Fruit fly (Drosophila melanogaster) whole organism, embryonic: ENCODE measurements around the gene Usp8.

Experiments used
- Ada2b ChIP-seq: fragments of 200-800 bp; sonication (Bioruptor generic); IDR thresholded peaks from 2 replicates; pipeline ENCODE4 v1.3.6; 2022; ENCODE audit warnings: missing biosample characterization, missing genetic modification characterization
- Blimp-1 ChIP-seq: fragments of 200-800 bp; sonication (Bioruptor generic); optimal IDR thresholded peaks from 3 replicates; lab custom pipeline; 2018; ENCODE audit warnings: missing biosample characterization, missing genetic modification characterization, mild to moderate bottlenecking, moderate library complexity, missing genetic modification reagents
- CG10267 ChIP-seq: fragments of 200-800 bp; sonication (Bioruptor generic); optimal IDR thresholded peaks from 2 replicates; lab custom pipeline; 2018; ENCODE audit warnings: missing biosample characterization, mild to moderate bottlenecking, missing genetic modification characterization, moderate library complexity
- CG11398 ChIP-seq: fragments of 200-800 bp; sonication (Bioruptor generic); optimal IDR thresholded peaks from 2 replicates; lab custom pipeline; 2016; ENCODE audit warnings: missing biosample characterization, missing genetic modification characterization
- CG11695 ChIP-seq: fragments of 200-800 bp; sonication (Bioruptor generic); IDR thresholded peaks from 3 replicates; pipeline ENCODE4 v1.3.6; 2022; ENCODE audit warnings: missing biosample characterization, missing genetic modification characterization
- CG12155 ChIP-seq: fragments of 200-800 bp; sonication (Bioruptor generic); optimal IDR thresholded peaks from 3 replicates; lab custom pipeline; 2016; ENCODE audit warnings: missing biosample characterization, missing genetic modification characterization
- CG12391 ChIP-seq: fragments of 200-800 bp; sonication (Bioruptor generic); optimal IDR thresholded peaks from 3 replicates; lab custom pipeline; 2018; ENCODE audit warnings: missing biosample characterization, mild to moderate bottlenecking, missing genetic modification characterization, moderate library complexity
- CG13775 ChIP-seq: fragments of 200-800 bp; sonication (Bioruptor generic); optimal IDR thresholded peaks from 3 replicates; lab custom pipeline; 2017; ENCODE audit warnings: missing biosample characterization, mild to moderate bottlenecking, missing genetic modification characterization
- CG14014 ChIP-seq: fragments of 200-800 bp; sonication (Bioruptor generic); IDR thresholded peaks from 2 replicates; pipeline ENCODE4 v1.3.6; 2022; ENCODE audit warnings: missing biosample characterization, missing genetic modification characterization
- CG15269 ChIP-seq: fragments of 200-800 bp; sonication (Bioruptor generic); optimal IDR thresholded peaks from 2 replicates; lab custom pipeline; 2018; ENCODE audit warnings: missing biosample characterization, mild to moderate bottlenecking, missing genetic modification characterization, moderate library complexity
- CG16779 ChIP-seq: fragments of 200-800 bp; sonication (Bioruptor generic); IDR thresholded peaks from 2 replicates; pipeline ENCODE4 v1.3.6; 2022; ENCODE audit warnings: missing biosample characterization, missing genetic modification characterization
- CG17328 ChIP-seq: fragments of 200-800 bp; sonication (Bioruptor generic); IDR thresholded peaks from 2 replicates; pipeline ENCODE4 v1.3.6; 2022; ENCODE audit warnings: missing biosample characterization, missing genetic modification characterization
- CG18262 ChIP-seq: fragments of 200-800 bp; optimal IDR thresholded peaks from 3 replicates; lab custom pipeline; 2019; ENCODE audit warnings: missing biosample characterization, mild to moderate bottlenecking, missing genetic modification characterization, moderate library complexity
- CG2120 ChIP-seq: fragments of 200-800 bp; sonication (Bioruptor generic); optimal IDR thresholded peaks from 3 replicates; lab custom pipeline; 2016; ENCODE audit warnings: missing biosample characterization, missing genetic modification characterization
- CG2202 ChIP-seq: fragments of 200-800 bp; sonication (Bioruptor generic); optimal IDR thresholded peaks from 2 replicates; lab custom pipeline; 2018; ENCODE audit warnings: missing biosample characterization, mild to moderate bottlenecking, missing genetic modification characterization
- CG3163 ChIP-seq: fragments of 200-800 bp; sonication (Bioruptor generic); optimal IDR thresholded peaks from 3 replicates; lab custom pipeline; 2016; ENCODE audit warnings: missing biosample characterization, missing genetic modification characterization
- CG3281 ChIP-seq: fragments of 200-800 bp; sonication (Bioruptor generic); optimal IDR thresholded peaks from 3 replicates; lab custom pipeline; 2017; ENCODE audit warnings: missing biosample characterization, mild to moderate bottlenecking, missing genetic modification characterization
- CG33213 ChIP-seq: fragments of 200-800 bp; sonication (Bioruptor generic); optimal IDR thresholded peaks from 3 replicates; lab custom pipeline; 2016; ENCODE audit warnings: missing biosample characterization, missing genetic modification characterization
- CG34376 ChIP-seq: fragments of 200-800 bp; sonication (Bioruptor generic); optimal IDR thresholded peaks from 2 replicates; lab custom pipeline; 2018; ENCODE audit warnings: missing biosample characterization, mild to moderate bottlenecking, missing genetic modification characterization
- CG3847 ChIP-seq: fragments of 200-800 bp; sonication (Bioruptor generic); IDR thresholded peaks from 2 replicates; pipeline ENCODE4 v1.3.6; 2022; ENCODE audit warnings: missing biosample characterization, missing genetic modification characterization
- CG4617 ChIP-seq: fragments of 200-800 bp; sonication (Bioruptor generic); optimal IDR thresholded peaks from 3 replicates; lab custom pipeline; 2016; ENCODE audit warnings: missing biosample characterization, missing genetic modification characterization, borderline replicate concordance
- CG6765 ChIP-seq: fragments of 200-800 bp; sonication (Bioruptor generic); optimal IDR thresholded peaks from 3 replicates; lab custom pipeline; 2017; ENCODE audit warnings: missing biosample characterization, mild to moderate bottlenecking, missing genetic modification characterization
- CG7839 ChIP-seq: fragments of 200-800 bp; sonication (Bioruptor generic); optimal IDR thresholded peaks from 3 replicates; lab custom pipeline; 2018; ENCODE audit warnings: missing biosample characterization, mild to moderate bottlenecking, missing genetic modification characterization, moderate library complexity
- CG8924 ChIP-seq: fragments of 200-800 bp; optimal IDR thresholded peaks from 3 replicates; lab custom pipeline; 2019; ENCODE audit warnings: missing biosample characterization, mild to moderate bottlenecking, missing genetic modification characterization, moderate library complexity
- Drgx ChIP-seq: fragments of 200-800 bp; sonication (Bioruptor generic); IDR thresholded peaks from 2 replicates; pipeline ENCODE4 v1.3.6; 2022; ENCODE audit warnings: missing biosample characterization, missing genetic modification characterization
- HHEX ChIP-seq: fragments of 200-800 bp; sonication (Bioruptor generic); optimal IDR thresholded peaks from 3 replicates; lab custom pipeline; 2017; ENCODE audit warnings: missing biosample characterization, mild to moderate bottlenecking, missing genetic modification characterization, missing genetic modification reagents
- Hmr ChIP-seq: fragments of 200-800 bp; sonication (Bioruptor generic); optimal IDR thresholded peaks from 3 replicates; lab custom pipeline; 2017; ENCODE audit warnings: mild to moderate bottlenecking, missing biosample characterization, missing genetic modification reagents, missing genetic modification characterization
- Hsf ChIP-seq: fragments of 200-800 bp; sonication (Bioruptor generic); optimal IDR thresholded peaks from 3 replicates; lab custom pipeline; 2016; ENCODE audit warnings: missing biosample characterization, missing genetic modification characterization
- Ptx1 ChIP-seq: fragments of 200-800 bp; sonication (Bioruptor generic); IDR thresholded peaks from 2 replicates; pipeline ENCODE4 v1.3.6; 2022; ENCODE audit warnings: missing biosample characterization, missing genetic modification characterization
- btn ChIP-seq: fragments of 200-800 bp; sonication (Bioruptor generic); optimal IDR thresholded peaks from 2 replicates; lab custom pipeline; 2016; ENCODE audit warnings: missing biosample characterization, missing genetic modification characterization
- chn ChIP-seq: fragments of 200-800 bp; sonication (Bioruptor generic); optimal IDR thresholded peaks from 2 replicates; lab custom pipeline; 2016; ENCODE audit warnings: missing biosample characterization, missing genetic modification characterization
- ems ChIP-seq: fragments of 200-800 bp; sonication (Bioruptor generic); optimal IDR thresholded peaks from 3 replicates; lab custom pipeline; 2016; ENCODE audit warnings: missing biosample characterization, missing genetic modification characterization
- esg ChIP-seq: fragments of 200-800 bp; sonication (Bioruptor generic); conservative IDR thresholded peaks from 2 replicates; pipeline ENCODE4 v1.3.6; 2022; ENCODE audit warnings: missing biosample characterization, missing genetic modification characterization
- eyg ChIP-seq: fragments of 200-800 bp; sonication (Bioruptor generic); optimal IDR thresholded peaks from 3 replicates; lab custom pipeline; 2016; ENCODE audit warnings: missing biosample characterization, missing genetic modification characterization
- grau ChIP-seq: fragments of 200-800 bp; optimal IDR thresholded peaks from 3 replicates; lab custom pipeline; 2019; ENCODE audit warnings: missing biosample characterization, mild to moderate bottlenecking, missing genetic modification characterization, moderate library complexity
- klu ChIP-seq: fragments of 200-800 bp; sonication (Bioruptor generic); IDR thresholded peaks from 2 replicates; pipeline ENCODE4 v1.3.6; 2022; ENCODE audit warnings: missing biosample characterization, missing genetic modification characterization
- lab ChIP-seq: fragments of 200-800 bp; sonication (Bioruptor generic); optimal IDR thresholded peaks from 3 replicates; lab custom pipeline; 2017; ENCODE audit warnings: missing biosample characterization, missing genetic modification characterization, mild to moderate bottlenecking, moderate library complexity, missing genetic modification reagents
- lilli ChIP-seq: fragments of 200-800 bp; sonication (Bioruptor generic); optimal IDR thresholded peaks from 3 replicates; lab custom pipeline; 2016; ENCODE audit warnings: missing biosample characterization, missing genetic modification characterization
- nmo ChIP-seq: fragments of 200-800 bp; sonication (Bioruptor generic); optimal IDR thresholded peaks from 2 replicates; lab custom pipeline; 2018; ENCODE audit warnings: missing biosample characterization, mild to moderate bottlenecking, missing genetic modification characterization, moderate library complexity
- nom ChIP-seq: fragments of 200-800 bp; sonication (Bioruptor generic); optimal IDR thresholded peaks from 2 replicates; lab custom pipeline; 2017; ENCODE audit warnings: missing biosample characterization, missing genetic modification characterization, mild to moderate bottlenecking, moderate library complexity, missing genetic modification reagents
- oc ChIP-seq: fragments of 200-800 bp; sonication (Bioruptor generic); optimal IDR thresholded peaks from 2 replicates; lab custom pipeline; 2018; ENCODE audit warnings: missing biosample characterization, mild to moderate bottlenecking, missing genetic modification characterization, moderate library complexity
- pnt ChIP-seq: fragments of 200-800 bp; sonication (Bioruptor generic); optimal IDR thresholded peaks from 3 replicates; lab custom pipeline; 2016; ENCODE audit warnings: missing biosample characterization, missing genetic modification characterization
- row ChIP-seq: fragments of 200-800 bp; sonication (Bioruptor generic); IDR thresholded peaks from 3 replicates; pipeline ENCODE4 v1.3.6; 2022; ENCODE audit warnings: missing biosample characterization, missing genetic modification characterization
- salm ChIP-seq: fragments of 200-800 bp; sonication (Bioruptor generic); optimal IDR thresholded peaks from 2 replicates; lab custom pipeline; 2018; ENCODE audit warnings: missing biosample characterization, mild to moderate bottlenecking, missing genetic modification characterization
- sisA ChIP-seq: fragments of 200-800 bp; sonication (Bioruptor generic); IDR thresholded peaks from 2 replicates; pipeline ENCODE4 v1.3.6; 2022; ENCODE audit warnings: missing biosample characterization, missing genetic modification characterization
- sr ChIP-seq: fragments of 200-800 bp; sonication (Bioruptor generic); IDR thresholded peaks from 3 replicates; pipeline ENCODE4 v1.3.6; 2022; ENCODE audit warnings: missing biosample characterization, missing genetic modification characterization
- tx ChIP-seq: fragments of 200-800 bp; sonication (Bioruptor generic); optimal IDR thresholded peaks from 2 replicates; lab custom pipeline; 2016; ENCODE audit warnings: missing biosample characterization, missing genetic modification characterization
- vvl ChIP-seq: fragments of 200-800 bp; sonication (Bioruptor generic); IDR thresholded peaks from 2 replicates; pipeline ENCODE4 v1.3.6; 2022; ENCODE audit warnings: missing biosample characterization, missing genetic modification characterization
- z ChIP-seq: fragments of 200-800 bp; sonication (Bioruptor generic); IDR thresholded peaks from 3 replicates; pipeline ENCODE4 v1.3.6; 2022; ENCODE audit warnings: missing biosample characterization, missing genetic modification characterization
- zen ChIP-seq: fragments of 200-800 bp; sonication (Bioruptor generic); optimal IDR thresholded peaks from 3 replicates; lab custom pipeline; 2018; ENCODE audit warnings: missing biosample characterization, mild to moderate bottlenecking, missing genetic modification characterization, moderate library complexity

Usp8 gene

DNA sequence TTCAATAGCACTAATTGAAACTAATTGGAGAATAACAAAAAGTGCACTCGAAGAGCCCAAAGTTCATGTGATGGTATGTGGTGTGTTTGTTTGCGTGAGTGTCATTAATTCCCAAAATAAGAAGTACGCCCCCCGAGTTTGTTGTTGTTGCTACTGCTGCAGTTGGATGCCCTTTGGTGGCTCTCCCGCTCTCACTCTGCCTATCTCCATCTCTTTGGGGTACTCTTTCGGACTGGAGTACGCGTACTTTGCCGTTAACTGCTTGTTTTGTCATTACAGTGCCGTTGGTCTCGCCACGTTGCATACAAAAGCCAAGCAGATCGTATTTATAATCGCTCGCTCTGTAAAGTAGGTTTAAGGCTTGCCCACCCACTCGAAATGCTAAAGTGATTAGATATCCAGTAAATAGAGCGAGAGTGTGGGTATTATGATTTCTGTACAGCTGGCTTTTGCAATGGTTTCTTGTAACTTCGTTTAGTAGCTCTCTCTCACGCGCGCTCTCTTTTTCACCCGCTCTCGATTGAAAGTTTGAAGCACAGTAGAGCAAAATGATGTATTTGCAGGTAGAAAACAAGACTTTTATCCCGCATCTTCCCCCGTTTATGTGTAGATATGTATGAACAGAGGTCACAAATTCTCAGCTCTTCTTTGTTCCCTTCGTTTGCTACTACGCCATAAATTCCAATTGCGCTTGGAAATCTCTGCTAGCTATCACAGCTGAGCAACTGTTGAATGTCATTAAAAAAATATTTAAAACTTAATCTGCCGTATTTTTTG, 21.9 kb upstream of the Usp8 start:
- TF ChIP-seq Blimp-1 (GFP tag; lab: Kevin White, UChicago) (peak; percentile 34), row (GFP tag; lab: Robert Waterston, UW) (peak; percentile 65), CG15269 (tag; lab: Kevin White, UChicago) (peak; percentile 60), sisA (GFP tag; lab: Robert Waterston, UW) (no peak), vvl (GFP tag; lab: Robert Waterston, UW) (no peak), chn (GFP tag; lab: Kevin White, UChicago) (peak; percentile 19), CG16779 (GFP tag; lab: Robert Waterston, UW) (no peak), CG6765 (peak; percentile 11), CG3847 (GFP tag; lab: Robert Waterston, UW) (no peak; the same call in 1 of the 2 replicates), CG12391 (tag; lab: Kevin White, UChicago) (peak; percentile 38), CG11695 (GFP tag; lab: Robert Waterston, UW) (peak; percentile 29; the same call in 1 of the 3 replicates), CG2120 (GFP tag; lab: Kevin White, UChicago) (peak; percentile 27), salm (tag; lab: Kevin White, UChicago) (peak; percentile 38), CG14014 (GFP tag; lab: Robert Waterston, UW) (no peak), CG8924 (tag; lab: Kevin White, UChicago) (peak; percentile 5), CG3163 (GFP tag; lab: Kevin White, UChicago) (peak; percentile 72), zen (tag; lab: Kevin White, UChicago) (no peak), HHEX (peak; percentile 47), Ada2b (no peak), nmo (GFP tag; lab: Kevin White, UChicago) (peak; percentile 31), nom (GFP tag; lab: Kevin White, UChicago) (no peak), sr (GFP tag; lab: Robert Waterston, UW) (no peak), CG7839 (peak; percentile 51), CG33213 (GFP tag; lab: Kevin White, UChicago) (no peak), pnt (GFP tag; lab: Kevin White, UChicago) (no peak), Ptx1 (peak; percentile 17; the same call in 1 of the 2 replicates), CG11398 (GFP tag; lab: Kevin White, UChicago) (no peak), CG3281 (peak; percentile 26), CG18262 (tag; lab: Kevin White, UChicago) (peak; percentile 14), btn (GFP tag; lab: Kevin White, UChicago) (peak; percentile 7), CG2202 (tag; lab: Kevin White, UChicago) (no peak), Hmr (GFP tag; lab: Kevin White, UChicago) (peak; percentile 58), grau (peak; percentile 57), Drgx (GFP tag; lab: Robert Waterston, UW) (peak; percentile 19; the same call in 1 of the 2 replicates), tx (GFP tag; lab: Kevin White, UChicago) (no peak), Hsf (GFP tag; lab: Kevin White, UChicago) (peak; percentile 20), CG17328 (GFP tag; lab: Robert Waterston, UW) (no peak), eyg (GFP tag; lab: Kevin White, UChicago) (no peak), CG10267 (tag; lab: Kevin White, UChicago) (no peak), esg (0 out of 2 replicates have a peak, but pooled peaks have one; percentile 5), ems (GFP tag; lab: Kevin White, UChicago) (peak; percentile 36), lab (GFP tag; lab: Kevin White, UChicago) (peak; percentile 53), CG13775 (GFP tag; lab: Kevin White, UChicago) (peak; percentile 9), CG34376 (GFP tag; lab: Kevin White, UChicago) (peak; percentile 52), z (GFP tag; lab: Robert Waterston, UW) (no peak), oc (tag; lab: Kevin White, UChicago) (peak; percentile 42), klu (GFP tag; lab: Robert Waterston, UW) (no peak), CG4617 (GFP tag; lab: Kevin White, UChicago) (no peak), CG12155 (peak; percentile 31), lilli (GFP tag; lab: Kevin White, UChicago) (peak; percentile 22)
